Fruit fly (Drosophila melanogaster) whole organism, embryonic: ENCODE measurements around the gene ppl.

Source experiments
- CG10462 ChIP-seq: fragments of 200-800 bp; sonication (Bioruptor generic); optimal IDR thresholded peaks from 2 replicates; lab custom pipeline; 2016; ENCODE audit warnings: missing biosample characterization, missing genetic modification characterization
- CG11247 ChIP-seq: fragments of 200-800 bp; sonication (Bioruptor generic); IDR thresholded peaks from 2 replicates; pipeline ENCODE4 v1.3.6; 2022; ENCODE audit warnings: missing biosample characterization, missing genetic modification characterization
- CG11456 ChIP-seq: fragments of 200-800 bp; sonication (Bioruptor generic); IDR thresholded peaks from 3 replicates; pipeline ENCODE4 v1.3.6; 2022; ENCODE audit warnings: missing biosample characterization, missing genetic modification characterization
- CG11504 ChIP-seq: fragments of 200-800 bp; sonication (Bioruptor generic); optimal IDR thresholded peaks from 3 replicates; lab custom pipeline; 2019; ENCODE audit warnings: missing biosample characterization, mild to moderate bottlenecking, missing genetic modification characterization, moderate library complexity
- CG13424 ChIP-seq: fragments of 200-800 bp; sonication (Bioruptor generic); optimal IDR thresholded peaks from 2 replicates; lab custom pipeline; 2019; ENCODE audit warnings: missing biosample characterization, mild to moderate bottlenecking, missing genetic modification characterization, moderate library complexity
- CG15011 ChIP-seq: fragments of 200-800 bp; sonication (Bioruptor generic); optimal IDR thresholded peaks from 3 replicates; lab custom pipeline; 2018; ENCODE audit warnings: missing biosample characterization, mild to moderate bottlenecking, missing genetic modification characterization
- CG15514 ChIP-seq: fragments of 200-800 bp; sonication (Bioruptor generic); optimal IDR thresholded peaks from 3 replicates; lab custom pipeline; 2017; ENCODE audit warnings: missing biosample characterization, missing genetic modification characterization, mild to moderate bottlenecking, moderate library complexity, missing genetic modification reagents
- CG16779 ChIP-seq: fragments of 200-800 bp; sonication (Bioruptor generic); IDR thresholded peaks from 2 replicates; pipeline ENCODE4 v1.3.6; 2022; ENCODE audit warnings: missing biosample characterization, missing genetic modification characterization
- CG1792 ChIP-seq: fragments of 200-800 bp; sonication (Bioruptor generic); optimal IDR thresholded peaks from 2 replicates; lab custom pipeline; 2016; ENCODE audit warnings: missing biosample characterization, missing genetic modification characterization
- CG32532 ChIP-seq: fragments of 200-800 bp; sonication (Bioruptor generic); IDR thresholded peaks from 2 replicates; pipeline ENCODE4 v1.3.6; 2022; ENCODE audit warnings: missing biosample characterization, missing genetic modification characterization
- CG4328 ChIP-seq: fragments of 200-800 bp; sonication (Bioruptor generic); optimal IDR thresholded peaks from 3 replicates; lab custom pipeline; 2017; ENCODE audit warnings: missing biosample characterization, missing genetic modification reagents, missing genetic modification characterization
- CG4404 ChIP-seq: fragments of 200-800 bp; sonication (Bioruptor generic); IDR thresholded peaks from 2 replicates; pipeline ENCODE4 v1.3.6; 2022; ENCODE audit warnings: missing biosample characterization, missing genetic modification characterization
- CG4730 ChIP-seq: fragments of 200-800 bp; sonication (Bioruptor generic); IDR thresholded peaks from 2 replicates; pipeline ENCODE4 v1.3.6; 2022; ENCODE audit warnings: missing biosample characterization, missing genetic modification characterization
- CG6654 ChIP-seq: fragments of 200-800 bp; sonication (Bioruptor generic); optimal IDR thresholded peaks from 2 replicates; lab custom pipeline; 2017; ENCODE audit warnings: missing biosample characterization, mild to moderate bottlenecking, missing genetic modification characterization
- CG7271 ChIP-seq: fragments of 200-800 bp; sonication (Bioruptor generic); optimal IDR thresholded peaks from 2 replicates; lab custom pipeline; 2018; ENCODE audit warnings: missing biosample characterization, mild to moderate bottlenecking, missing genetic modification characterization, moderate library complexity
- CG7372 ChIP-seq: fragments of 200-800 bp; sonication (Bioruptor generic); IDR thresholded peaks from 2 replicates; pipeline ENCODE4 v1.3.6; 2022; ENCODE audit warnings: missing biosample characterization, missing genetic modification characterization
- Deaf1 ChIP-seq: fragments of 200-800 bp; optimal IDR thresholded peaks from 3 replicates; lab custom pipeline; 2019; ENCODE audit warnings: missing biosample characterization, mild to moderate bottlenecking, missing genetic modification characterization, moderate library complexity
- Dfd ChIP-seq, 2 experiments: fragments of >200 bp; optimal IDR thresholded peaks; 2 replicates each; lab custom pipeline; 2017; ENCODE audit warnings: missing biosample characterization in 2 of 2, missing genetic modification characterization in 2 of 2
- E2f2 ChIP-seq: fragments of 200-800 bp; sonication (Bioruptor generic); IDR thresholded peaks from 2 replicates; pipeline ENCODE4 v1.3.6; 2022; ENCODE audit warnings: missing biosample characterization, missing genetic modification characterization
- H2.0 ChIP-seq: fragments of 200-800 bp; sonication (Bioruptor generic); IDR thresholded peaks from 2 replicates; pipeline ENCODE4 v1.3.6; 2022; ENCODE audit warnings: missing biosample characterization, missing genetic modification characterization
- Meics ChIP-seq: fragments of 200-800 bp; sonication (Bioruptor generic); optimal IDR thresholded peaks from 2 replicates; lab custom pipeline; 2017; ENCODE audit warnings: missing biosample characterization, mild to moderate bottlenecking, missing genetic modification characterization
- NfI ChIP-seq: fragments of 200-800 bp; sonication (Bioruptor generic); optimal IDR thresholded peaks from 3 replicates; lab custom pipeline; 2018; ENCODE audit warnings: missing biosample characterization, mild to moderate bottlenecking, missing genetic modification characterization, moderate library complexity
- PHDP ChIP-seq: fragments of 200-800 bp; sonication (Bioruptor generic); optimal IDR thresholded peaks from 3 replicates; lab custom pipeline; 2018; ENCODE audit warnings: missing biosample characterization, mild to moderate bottlenecking, missing genetic modification characterization, moderate library complexity
- Rfx ChIP-seq: fragments of 200-800 bp; sonication (Bioruptor generic); IDR thresholded peaks from 2 replicates; pipeline ENCODE4 v1.3.6; 2022; ENCODE audit warnings: missing biosample characterization, missing genetic modification characterization
- Spps ChIP-seq: fragments of 200-800 bp; sonication (Bioruptor generic); optimal IDR thresholded peaks from 2 replicates; lab custom pipeline; 2018; ENCODE audit warnings: missing biosample characterization, mild to moderate bottlenecking, missing genetic modification characterization
- Vsx1 ChIP-seq: fragments of 200-800 bp; sonication (Bioruptor generic); optimal IDR thresholded peaks from 2 replicates; lab custom pipeline; 2017; ENCODE audit warnings: missing biosample characterization, mild to moderate bottlenecking, missing genetic modification characterization, missing genetic modification reagents
- ap ChIP-seq: fragments of 200-800 bp; sonication (Bioruptor generic); IDR thresholded peaks from 2 replicates; pipeline ENCODE4 v1.3.6; 2022; ENCODE audit warnings: missing biosample characterization, missing genetic modification characterization
- bigmax ChIP-seq: fragments of 200-800 bp; sonication (Bioruptor generic); optimal IDR thresholded peaks from 2 replicates; lab custom pipeline; 2018; ENCODE audit warnings: missing biosample characterization, mild to moderate bottlenecking, missing genetic modification characterization
- cad ChIP-seq: fragments of >200 bp; optimal IDR thresholded peaks from 2 replicates; lab custom pipeline; 2017; ENCODE audit warnings: missing biosample characterization, missing genetic modification characterization
- danr ChIP-seq: fragments of 200-800 bp; sonication (Bioruptor generic); IDR thresholded peaks from 2 replicates; pipeline ENCODE4 v1.3.6; 2022; ENCODE audit warnings: missing biosample characterization, missing genetic modification characterization
- dpn ChIP-seq, 2 experiments: fragments of 200-800 bp; sonication (Bioruptor generic); optimal IDR thresholded peaks; 3 replicates each; lab custom pipeline; 2016; ENCODE audit warnings: missing biosample characterization in 2 of 2, missing genetic modification characterization in 2 of 2
- fd3F ChIP-seq: fragments of 200-800 bp; sonication (Bioruptor generic); optimal IDR thresholded peaks from 2 replicates; lab custom pipeline; 2018; ENCODE audit warnings: missing biosample characterization, mild to moderate bottlenecking, missing genetic modification characterization, moderate library complexity
- fu2 ChIP-seq: fragments of 200-800 bp; sonication (Bioruptor generic); optimal IDR thresholded peaks from 2 replicates; lab custom pipeline; 2016; ENCODE audit warnings: missing biosample characterization, missing genetic modification characterization
- gcm2 ChIP-seq: fragments of 200-800 bp; sonication (Bioruptor generic); optimal IDR thresholded peaks from 2 replicates; lab custom pipeline; 2016; ENCODE audit warnings: missing biosample characterization, missing genetic modification characterization
- jumu ChIP-seq: fragments of 200-800 bp; sonication (Bioruptor generic); optimal IDR thresholded peaks from 3 replicates; lab custom pipeline; 2016; ENCODE audit warnings: missing biosample characterization, missing genetic modification characterization
- lola ChIP-seq, 3 experiments: fragments of >200 bp in 2 of 3; fragments of 200-800 bp in 1 of 3; sonication (Bioruptor generic) in 1 of 3; optimal IDR thresholded peaks; 2 replicates each; lab custom pipeline; 2017 to 2019; ENCODE audit warnings: missing biosample characterization in 3 of 3, missing genetic modification characterization in 3 of 3, mild to moderate bottlenecking in 1 of 3, moderate library complexity in 1 of 3
- nerfin-1 ChIP-seq: fragments of 200-800 bp; sonication (Bioruptor generic); optimal IDR thresholded peaks from 3 replicates; lab custom pipeline; 2019; ENCODE audit warnings: missing biosample characterization, mild to moderate bottlenecking, missing genetic modification characterization, moderate library complexity
- odd ChIP-seq: fragments of 200-800 bp; sonication (Bioruptor generic); optimal IDR thresholded peaks from 2 replicates; lab custom pipeline; 2017; ENCODE audit warnings: missing biosample characterization, mild to moderate bottlenecking, missing genetic modification characterization
- org-1 ChIP-seq: fragments of 200-800 bp; sonication (Bioruptor generic); optimal IDR thresholded peaks from 2 replicates; lab custom pipeline; 2017; ENCODE audit warnings: missing biosample characterization, missing genetic modification characterization
- repo ChIP-seq: fragments of 200-800 bp; sonication (Bioruptor generic); optimal IDR thresholded peaks from 2 replicates; lab custom pipeline; 2016; ENCODE audit warnings: missing biosample characterization, missing genetic modification characterization
- salm ChIP-seq: fragments of 200-800 bp; sonication (Bioruptor generic); optimal IDR thresholded peaks from 2 replicates; lab custom pipeline; 2018; ENCODE audit warnings: missing biosample characterization, mild to moderate bottlenecking, missing genetic modification characterization
- sc ChIP-seq, 3 experiments: fragments of >200 bp in 2 of 3; fragments of 200-800 bp in 1 of 3; sonication (Bioruptor generic) in 1 of 3; optimal IDR thresholded peaks; 2 replicates in 2 of 3; 3 replicates in 1 of 3; lab custom pipeline; 2017; ENCODE audit warnings: mild to moderate bottlenecking in 1 of 3, missing biosample characterization in 1 of 3, missing genetic modification characterization in 1 of 3, missing genetic modification reagents in 1 of 3
- seq ChIP-seq: fragments of 200-800 bp; sonication (Bioruptor generic); IDR thresholded peaks from 2 replicates; pipeline ENCODE4 v1.3.6; 2022; ENCODE audit warnings: missing biosample characterization, missing genetic modification characterization
- sob ChIP-seq: fragments of 200-800 bp; sonication (Bioruptor generic); IDR thresholded peaks from 2 replicates; pipeline ENCODE4 v1.3.6; 2022; ENCODE audit warnings: missing biosample characterization, missing genetic modification characterization
- sqz ChIP-seq: fragments of 200-800 bp; sonication (Bioruptor generic); optimal IDR thresholded peaks from 3 replicates; lab custom pipeline; 2018; ENCODE audit warnings: missing biosample characterization, mild to moderate bottlenecking, missing genetic modification characterization
- sr ChIP-seq: fragments of 200-800 bp; sonication (Bioruptor generic); IDR thresholded peaks from 3 replicates; pipeline ENCODE4 v1.3.6; 2022; ENCODE audit warnings: missing biosample characterization, missing genetic modification characterization
- tll ChIP-seq, 2 experiments: fragments of 200-800 bp in 1 of 2; fragments of >200 bp in 1 of 2; sonication (Bioruptor generic) in 1 of 2; optimal IDR thresholded peaks; 2 replicates each; lab custom pipeline; 2017 to 2019; ENCODE audit warnings: missing biosample characterization in 2 of 2, missing genetic modification characterization in 2 of 2, mild to moderate bottlenecking in 1 of 2, moderate library complexity in 1 of 2
- vnd ChIP-seq: fragments of 200-800 bp; sonication (Bioruptor generic); IDR thresholded peaks from 3 replicates; pipeline ENCODE4 v1.3.6; 2022; ENCODE audit warnings: missing biosample characterization, missing genetic modification characterization; ENCODE audit not compliant: partially characterized antibody
- zfh1 ChIP-seq: fragments of 200-800 bp; sonication (Bioruptor generic); IDR thresholded peaks from 3 replicates; pipeline ENCODE4 v1.3.6; 2022; ENCODE audit warnings: missing biosample characterization, missing genetic modification characterization

ppl gene

DNA sequence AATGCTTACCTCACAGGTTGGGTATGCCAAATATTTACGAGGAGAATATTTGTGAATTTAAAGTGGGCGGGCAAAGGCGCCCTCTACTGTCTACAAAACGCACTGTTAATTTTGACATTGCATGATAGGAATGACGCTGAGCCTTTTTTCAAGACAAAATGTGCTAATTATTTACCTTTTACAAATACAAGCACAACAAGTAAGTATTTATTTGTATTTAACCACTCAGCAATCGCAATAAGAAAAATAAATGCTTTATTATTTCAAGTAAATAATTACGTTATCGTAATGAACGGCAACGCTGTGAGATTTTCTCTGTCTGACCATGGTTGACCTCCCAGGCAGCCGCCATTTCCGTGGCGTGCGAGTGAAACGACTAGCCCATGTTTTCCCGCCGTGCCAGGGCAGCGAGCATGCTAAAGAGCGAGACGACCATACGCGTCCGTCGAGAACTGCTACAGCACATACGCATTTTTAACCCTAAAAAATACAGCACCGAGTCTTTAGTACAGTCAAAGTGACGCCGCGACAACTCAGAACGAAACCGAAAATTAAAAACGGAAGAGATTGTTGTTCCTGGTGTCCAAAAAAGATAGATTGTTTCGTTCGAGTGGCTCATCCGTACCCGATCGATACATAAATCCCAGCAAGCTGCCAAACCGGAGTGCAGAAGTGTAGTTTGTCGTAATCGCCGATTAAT is 4.5 kb upstream of the ppl start, which contains the start of the genes CG12974 and pzg (continued):
- TF ChIP-seq CG15011 (GFP tag; lab: Kevin White, UChicago), result peak; percentile 63
- TF ChIP-seq Spps, result peak; percentile 14
- peak; percentile 78 for TF ChIP-seq nerfin-1 (tag; lab: Kevin White, UChicago)
- peak; percentile 54 for TF ChIP-seq fd3F (GFP tag; lab: Kevin White, UChicago)
- TF ChIP-seq bigmax, result peak; percentile 92
- TF ChIP-seq Deaf1, result no peak
- peak in 1 of 3 experiments; percentile 94 for TF ChIP-seq lola (GFP tag; optimal IDR thresholded peaks at IDR 0.05; lab: Kevin White, UChicago)
- peak; percentile 78 for TF ChIP-seq zfh1 (GFP tag; lab: Robert Waterston, UW)
- peak; percentile 80 for TF ChIP-seq CG7372 (GFP tag; lab: Robert Waterston, UW)
- TF ChIP-seq CG10462 (GFP tag; lab: Kevin White, UChicago), result no peak
- TF ChIP-seq sc (optimal IDR thresholded peaks at IDR 0.05; lab: Kevin White, UChicago), result no peak
- peak; percentile 18 for TF ChIP-seq sc (GFP tag; optimal IDR thresholded peaks at IDR 0.05; lab: Kevin White, UChicago)
- TF ChIP-seq CG4404 (GFP tag; lab: Robert Waterston, UW), result peak; percentile 95
- TF ChIP-seq E2f2 (GFP tag; lab: Robert Waterston, UW), result peak; percentile 94
- TF ChIP-seq Rfx (GFP tag; lab: Robert Waterston, UW), result peak; percentile 92
- TF ChIP-seq odd (GFP tag; lab: Kevin White, UChicago), result no peak
- peak; percentile 79 for TF ChIP-seq fu2 (GFP tag; lab: Kevin White, UChicago)
- peak; percentile 42; the same call in 1 of the 2 replicates for TF ChIP-seq ap (GFP tag; lab: Robert Waterston, UW)
- TF ChIP-seq tll (GFP tag; optimal IDR thresholded peaks at IDR 0.05; lab: Kevin White, UChicago), result peak; percentile 37 to 71
- peak; percentile 74 for TF ChIP-seq CG11504 (tag; lab: Kevin White, UChicago)
- TF ChIP-seq sr (GFP tag; lab: Robert Waterston, UW), result peak; percentile 34; the same call in 1 of the 3 replicates
- TF ChIP-seq CG7271 (tag; lab: Kevin White, UChicago), result peak; percentile 64
- TF ChIP-seq CG11247, result peak; percentile 73
- TF ChIP-seq gcm2 (GFP tag; lab: Kevin White, UChicago), result peak; percentile 28
- peak; percentile 34 to 65 for TF ChIP-seq dpn (GFP tag; optimal IDR thresholded peaks at IDR 0.05; lab: Kevin White, UChicago)
- peak; percentile 72 for TF ChIP-seq sqz (GFP tag; lab: Kevin White, UChicago)
- TF ChIP-seq CG1792, result peak; percentile 98
- TF ChIP-seq CG16779 (GFP tag; lab: Robert Waterston, UW), result no peak
- TF ChIP-seq Dfd (GFP tag; optimal IDR thresholded peaks at IDR 0.05; lab: Kevin White, UChicago), result no peak
- TF ChIP-seq danr, result peak; percentile 52
- TF ChIP-seq cad (GFP tag; lab: Kevin White, UChicago), result no peak
- peak; percentile 65 for TF ChIP-seq CG15514 (GFP tag; lab: Kevin White, UChicago)
- peak; percentile 80 for TF ChIP-seq NfI (GFP tag; lab: Kevin White, UChicago)
- peak; percentile 61 for TF ChIP-seq CG4730 (GFP tag; lab: Robert Waterston, UW)
- peak; percentile 68 for TF ChIP-seq jumu
- peak; percentile 75 for TF ChIP-seq seq (GFP tag; lab: Robert Waterston, UW)
- peak; percentile 73; the same call in 1 of the 2 replicates for TF ChIP-seq H2.0 (GFP tag; lab: Robert Waterston, UW)
- TF ChIP-seq vnd (GFP tag; lab: Robert Waterston, UW), result peak; percentile 73
- peak; percentile 35 for TF ChIP-seq CG6654 (GFP tag; lab: Kevin White, UChicago)
- peak; percentile 51 for TF ChIP-seq repo (GFP tag; lab: Kevin White, UChicago)
- peak; percentile 84 for TF ChIP-seq CG4328
- TF ChIP-seq CG11456 (GFP tag; lab: Robert Waterston, UW), result peak; percentile 83
- peak; percentile 21 for TF ChIP-seq org-1 (GFP tag; lab: Kevin White, UChicago)
- peak; percentile 84 for TF ChIP-seq Meics
- TF ChIP-seq CG32532 (GFP tag; lab: Robert Waterston, UW), result peak; percentile 76
- peak; percentile 61 for TF ChIP-seq Vsx1 (GFP tag; lab: Kevin White, UChicago)
- peak; percentile 15 for TF ChIP-seq salm (tag; lab: Kevin White, UChicago)
- peak; percentile 88 for TF ChIP-seq PHDP (tag; lab: Kevin White, UChicago)
- TF ChIP-seq CG13424 (tag; lab: Kevin White, UChicago), result peak; percentile 96
- peak; percentile 93 for TF ChIP-seq sob (GFP tag; lab: Robert Waterston, UW)
